Fruit fly (Drosophila melanogaster) whole organism, wandering third instar larva: ENCODE measurements around the gene Nepl17.
A peak's percentile ranks its signal among the peaks of the same experiment; 100 is the strongest.

Experiments
- Abd-B ChIP-seq: fragments of >200 bp; optimal IDR thresholded peaks from 2 replicates; lab custom pipeline; 2017; ENCODE audit warnings: missing biosample characterization, missing genetic modification characterization
- CG32264 ChIP-seq: fragments of 200-800 bp; sonication (Bioruptor generic); optimal IDR thresholded peaks from 2 replicates; lab custom pipeline; 2016; ENCODE audit warnings: missing biosample characterization, missing genetic modification characterization
- CG9705 ChIP-seq: fragments of 200-800 bp; sonication (Bioruptor generic); optimal IDR thresholded peaks from 2 replicates; lab custom pipeline; 2018; ENCODE audit warnings: missing biosample characterization, mild to moderate bottlenecking, missing genetic modification characterization
- CrebA ChIP-seq: fragments of 200-800 bp; sonication (Bioruptor generic); optimal IDR thresholded peaks from 2 replicates; lab custom pipeline; 2016; ENCODE audit warnings: missing biosample characterization, mild to moderate bottlenecking, missing genetic modification characterization, borderline replicate concordance
- Dfd ChIP-seq: fragments of >200 bp; optimal IDR thresholded peaks from 2 replicates; lab custom pipeline; 2017; ENCODE audit warnings: missing biosample characterization, missing genetic modification characterization
- Dif ChIP-seq: fragments of 200-275, 200-300 bp; sonication (Bioruptor generic); optimal IDR thresholded peaks from 2 replicates; lab custom pipeline; 2018; ENCODE audit warnings: missing biosample characterization, missing genetic modification characterization; ENCODE audit not compliant: partially characterized antibody
- GATAd ChIP-seq: sonication (Bioruptor generic); optimal IDR thresholded peaks from 2 replicates; lab custom pipeline; 2016; ENCODE audit warnings: missing biosample characterization, missing genetic modification characterization
- HLH106 ChIP-seq: fragments of 200-800 bp; optimal IDR thresholded peaks from 3 replicates; lab custom pipeline; 2019; ENCODE audit warnings: missing biosample characterization, mild to moderate bottlenecking, missing genetic modification characterization, moderate library complexity
- Hnf4 ChIP-seq: fragments of 200-800 bp; sonication (Bioruptor generic); optimal IDR thresholded peaks from 2 replicates; lab custom pipeline; 2016; ENCODE audit warnings: missing biosample characterization, mild to moderate bottlenecking, missing genetic modification characterization
- Hr78 ChIP-seq: fragments of >200 bp; optimal IDR thresholded peaks from 2 replicates; lab custom pipeline; 2017; ENCODE audit warnings: missing biosample characterization, missing genetic modification characterization
- Hr83 ChIP-seq: fragments of 200-300 bp; sonication (Bioruptor generic); optimal IDR thresholded peaks from 2 replicates; lab custom pipeline; 2016; ENCODE audit warnings: missing biosample characterization, mild to moderate bottlenecking, missing genetic modification characterization, moderate library complexity; ENCODE audit not compliant: poor library complexity, severe bottlenecking
- Jra ChIP-seq: sonication (Bioruptor generic); optimal IDR thresholded peaks from 2 replicates; lab custom pipeline; 2016; ENCODE audit warnings: missing biosample characterization, missing genetic modification characterization
- Mio ChIP-seq: sonication (Bioruptor generic); optimal IDR thresholded peaks from 2 replicates; lab custom pipeline; 2016; ENCODE audit warnings: missing biosample characterization, missing genetic modification characterization
- Myc ChIP-seq: fragments of >200 bp; optimal IDR thresholded peaks from 2 replicates; lab custom pipeline; 2017
- N ChIP-seq: fragments of >200 bp; optimal IDR thresholded peaks from 2 replicates; lab custom pipeline; 2018; ENCODE audit warnings: missing biosample characterization, missing external identifiers, missing genetic modification characterization
- OdsH ChIP-seq: fragments of 200-800 bp; sonication (Bioruptor generic); optimal IDR thresholded peaks from 2 replicates; lab custom pipeline; 2016; ENCODE audit warnings: missing biosample characterization, mild to moderate bottlenecking, missing genetic modification characterization
- Rel ChIP-seq, 2 experiments: fragments of 200-800 bp; sonication (Bioruptor generic) in 1 of 2; optimal IDR thresholded peaks; 2 replicates in 1 of 2; 3 replicates in 1 of 2; lab custom pipeline; 2016 to 2019; ENCODE audit warnings: mild to moderate bottlenecking in 2 of 2, missing biosample characterization in 2 of 2, missing genetic modification characterization in 2 of 2, moderate library complexity in 1 of 2
- Sp1 ChIP-seq: fragments of 200-800 bp; sonication (Bioruptor generic); optimal IDR thresholded peaks from 3 replicates; lab custom pipeline; 2019; ENCODE audit warnings: missing biosample characterization, mild to moderate bottlenecking, missing genetic modification characterization, moderate library complexity
- Vsx2 ChIP-seq: fragments of 200-300, 225-300 bp; sonication (Bioruptor generic); optimal IDR thresholded peaks from 2 replicates; lab custom pipeline; 2018; ENCODE audit warnings: missing biosample characterization, missing genetic modification characterization; ENCODE audit not compliant: partially characterized antibody
- br ChIP-seq: fragments of 200-800 bp; sonication (Bioruptor generic); optimal IDR thresholded peaks from 2 replicates; lab custom pipeline; 2016; ENCODE audit warnings: missing biosample characterization, missing genetic modification characterization
- brk ChIP-seq: fragments of 200-800 bp; sonication (Bioruptor generic); optimal IDR thresholded peaks from 2 replicates; lab custom pipeline; 2016; ENCODE audit warnings: missing biosample characterization, mild to moderate bottlenecking, missing genetic modification characterization
- dl ChIP-seq, 2 experiments: fragments of 175-275, 200-275 bp in 1 of 2; fragments of 200-275 bp in 1 of 2; sonication (Bioruptor generic); optimal IDR thresholded peaks; lab custom pipeline; 2018; ENCODE audit warnings: mild to moderate bottlenecking in 2 of 2, missing biosample characterization in 2 of 2, missing genetic modification characterization in 2 of 2, moderate library complexity in 2 of 2; ENCODE audit not compliant: partially characterized antibody in 2 of 2, insufficient read depth in 1 of 2
- dmrt93B ChIP-seq: fragments of 200-800 bp; sonication (Bioruptor generic); optimal IDR thresholded peaks from 2 replicates; lab custom pipeline; 2018; ENCODE audit warnings: missing biosample characterization, mild to moderate bottlenecking, missing genetic modification characterization
- dsf ChIP-seq: sonication (Bioruptor generic); optimal IDR thresholded peaks from 2 replicates; lab custom pipeline; 2016; ENCODE audit warnings: missing biosample characterization, missing genetic modification characterization, borderline replicate concordance
- ey ChIP-seq: fragments of 200-800 bp; sonication (Bioruptor generic); optimal IDR thresholded peaks from 2 replicates; lab custom pipeline; 2016; ENCODE audit warnings: missing biosample characterization, missing genetic modification characterization
- foxo ChIP-seq, 2 experiments: fragments of 200-800 bp; sonication (Bioruptor generic); optimal IDR thresholded peaks; 2 replicates in 1 of 2; 3 replicates in 1 of 2; lab custom pipeline; 2016 to 2017; ENCODE audit warnings: missing biosample characterization in 2 of 2, missing genetic modification characterization in 2 of 2
- fru ChIP-seq: fragments of 200-800 bp; sonication (Bioruptor generic); optimal IDR thresholded peaks from 3 replicates; lab custom pipeline; 2016; ENCODE audit warnings: missing biosample characterization, mild to moderate bottlenecking, missing genetic modification characterization
- h ChIP-seq: fragments of 200-800 bp; sonication (Bioruptor generic); optimal IDR thresholded peaks from 3 replicates; lab custom pipeline; 2016; ENCODE audit warnings: missing biosample characterization, mild to moderate bottlenecking, missing genetic modification characterization
- jim ChIP-seq: fragments of 175-275, 200-325 bp; sonication (Bioruptor generic); optimal IDR thresholded peaks from 2 replicates; lab custom pipeline; 2016; ENCODE audit warnings: missing biosample characterization, mild to moderate bottlenecking, missing genetic modification characterization
- lola ChIP-seq: fragments of >200 bp; optimal IDR thresholded peaks from 2 replicates; lab custom pipeline; 2017; ENCODE audit warnings: missing biosample characterization, missing genetic modification characterization
- pan ChIP-seq: fragments of >200 bp; optimal IDR thresholded peaks from 2 replicates; lab custom pipeline; 2017
- psq ChIP-seq: fragments of 200-800 bp; sonication (Bioruptor generic); optimal IDR thresholded peaks from 3 replicates; lab custom pipeline; 2017; ENCODE audit warnings: missing biosample characterization, mild to moderate bottlenecking, missing genetic modification characterization, moderate library complexity
- rgr ChIP-seq: fragments of 200-800 bp; sonication (Bioruptor generic); optimal IDR thresholded peaks from 3 replicates; lab custom pipeline; 2016; ENCODE audit warnings: missing biosample characterization, mild to moderate bottlenecking, missing genetic modification characterization
- sage ChIP-seq: fragments of 200-800 bp; sonication (Bioruptor generic); optimal IDR thresholded peaks from 2 replicates; lab custom pipeline; 2016; ENCODE audit warnings: missing biosample characterization, mild to moderate bottlenecking, missing genetic modification characterization
- sv ChIP-seq: fragments of 200-800 bp; sonication (Bioruptor generic); optimal IDR thresholded peaks from 3 replicates; lab custom pipeline; 2016; ENCODE audit warnings: missing biosample characterization, missing genetic modification characterization
- tai ChIP-seq: sonication (Bioruptor generic); optimal IDR thresholded peaks from 2 replicates; lab custom pipeline; 2016; ENCODE audit warnings: missing biosample characterization, missing genetic modification characterization
- usp ChIP-seq: fragments of >200 bp; optimal IDR thresholded peaks from 2 replicates; lab custom pipeline; 2017; ENCODE audit warnings: missing biosample characterization, missing genetic modification characterization
- woc ChIP-seq: sonication (Bioruptor generic); optimal IDR thresholded peaks from 2 replicates; lab custom pipeline; 2016; ENCODE audit warnings: missing biosample characterization, mild to moderate bottlenecking, missing genetic modification characterization

Gene Nepl17

DNA sequence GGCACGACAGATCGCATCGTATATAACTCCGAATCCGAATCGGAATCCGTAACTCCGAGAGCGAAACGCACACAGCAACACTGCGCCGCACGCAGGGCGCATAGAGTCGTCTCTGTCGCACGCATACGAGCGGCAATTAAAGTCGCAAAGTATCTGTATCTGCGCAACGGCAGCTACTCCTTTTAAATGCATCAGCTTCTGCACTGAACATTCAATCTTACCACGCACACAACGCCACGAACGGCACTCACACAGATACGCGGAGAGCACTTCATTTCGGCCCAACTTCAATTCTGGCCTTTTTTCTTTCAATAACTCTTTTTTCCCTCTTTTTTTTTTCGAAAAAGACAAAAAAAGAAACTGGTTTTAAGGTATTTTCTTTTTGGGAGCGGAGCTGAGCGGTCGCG lies 14.5 kb upstream of the Nepl17 start:
- TF ChIP-seq lola (GFP tag; lab: Kevin White, UChicago) (no peak), ey (GFP tag; lab: Kevin White, UChicago) (no peak), h (peak; percentile 25), br (GFP tag; lab: Kevin White, UChicago) (no peak), psq (GFP tag; lab: Kevin White, UChicago) (peak; percentile 22), fru (GFP tag; lab: Kevin White, UChicago) (no peak), Sp1 (peak; percentile 80), brk (GFP tag; lab: Kevin White, UChicago) (peak; percentile 1), Hr83 (GFP tag; lab: Kevin White, UChicago) (peak; percentile 41), rgr (no peak), Rel (GFP tag; optimal IDR thresholded peaks at IDR 0.05; lab: Kevin White, UChicago) (peak; percentile 81), Rel (tag; optimal IDR thresholded peaks at IDR 0.05; lab: Kevin White, UChicago) (peak; percentile 21), Myc (no peak), CG9705 (GFP tag; lab: Kevin White, UChicago) (peak; percentile 6), CG32264 (GFP tag; lab: Kevin White, UChicago) (no peak), tai (GFP tag; lab: Kevin White, UChicago) (no peak), Mio (no peak), dsf (GFP tag; lab: Kevin White, UChicago) (no peak), usp (GFP tag; lab: Kevin White, UChicago) (no peak), N (no peak), Dif (GFP tag; lab: Kevin White, UChicago) (peak; percentile 4), sv (no peak), pan (no peak), Dfd (GFP tag; lab: Kevin White, UChicago) (no peak), CrebA (GFP tag; lab: Kevin White, UChicago) (peak; percentile 70), Hr78 (no peak), Abd-B (no peak), foxo (GFP tag; optimal IDR thresholded peaks at IDR 0.05; lab: Kevin White, UChicago) (no peak), HLH106 (tag; lab: Kevin White, UChicago) (no peak), Jra (GFP tag; lab: Kevin White, UChicago) (no peak)

- no peak for TF ChIP-seq pan
- peak; percentile 42 for TF ChIP-seq CrebA (GFP tag; lab: Kevin White, UChicago)
- no peak for TF ChIP-seq dsf (GFP tag; lab: Kevin White, UChicago)
- TF ChIP-seq Dfd (GFP tag; lab: Kevin White, UChicago) = no peak
- no peak for TF ChIP-seq sage (GFP tag; lab: Kevin White, UChicago)
- TF ChIP-seq jim (GFP tag; lab: Kevin White, UChicago) = no peak
- TF ChIP-seq N = no peak
- no peak for TF ChIP-seq CG9705 (GFP tag; lab: Kevin White, UChicago)
- TF ChIP-seq usp (GFP tag; lab: Kevin White, UChicago) = no peak
- TF ChIP-seq HLH106 (tag; lab: Kevin White, UChicago) = no peak
- TF ChIP-seq foxo (GFP tag; optimal IDR thresholded peaks at IDR 0.05; lab: Kevin White, UChicago) = peak in 1 of 2 experiments; percentile 25
- peak; percentile 79 for TF ChIP-seq Dif (GFP tag; lab: Kevin White, UChicago)
- TF ChIP-seq Jra (GFP tag; lab: Kevin White, UChicago) = no peak
- TF ChIP-seq OdsH = peak; percentile 14
- TF ChIP-seq Vsx2 = peak; percentile 87
- no peak for TF ChIP-seq woc (GFP tag; lab: Kevin White, UChicago)
- TF ChIP-seq Hnf4 (GFP tag; lab: Kevin White, UChicago) = peak; percentile 28
- no peak for TF ChIP-seq lola (GFP tag; lab: Kevin White, UChicago)
- TF ChIP-seq GATAd = no peak
- no peak for TF ChIP-seq ey (GFP tag; lab: Kevin White, UChicago)
- TF ChIP-seq Hr83 (GFP tag; lab: Kevin White, UChicago) = peak; percentile 87
- peak; percentile 28 for TF ChIP-seq br (GFP tag; lab: Kevin White, UChicago)
- peak; percentile 8 for TF ChIP-seq Sp1
- no peak for TF ChIP-seq brk (GFP tag; lab: Kevin White, UChicago)
- peak; percentile 3 for TF ChIP-seq fru (GFP tag; lab: Kevin White, UChicago)
- TF ChIP-seq psq (GFP tag; lab: Kevin White, UChicago) = peak; percentile 41
- TF ChIP-seq Mio = no peak
- no peak for TF ChIP-seq Hr78
- peak; percentile 74 to 87 for TF ChIP-seq dl (GFP tag; optimal IDR thresholded peaks at IDR 0.05; lab: Kevin White, UChicago; ENCODE audit: insufficient read depth in 1 of 2, partially characterized antibody in 2 of 2)
- peak; percentile 34 for TF ChIP-seq h
- TF ChIP-seq Rel (GFP tag; optimal IDR thresholded peaks at IDR 0.05; lab: Kevin White, UChicago) = no peak
- TF ChIP-seq Rel (tag; optimal IDR thresholded peaks at IDR 0.05; lab: Kevin White, UChicago) = peak; percentile 67
- TF ChIP-seq rgr = no peak
- TF ChIP-seq dmrt93B (GFP tag; lab: Kevin White, UChicago) = no peak
- TF ChIP-seq sv = no peak
- TF ChIP-seq Myc = no peak
- TF ChIP-seq tai (GFP tag; lab: Kevin White, UChicago) = no peak
Measured at dm6 chr3R:28859058-28859526, 13.6 kb upstream of the Nepl17 start, which contains the start of gene Inx3. Inx3 (minus strand) TSS chr3R:28859497.
